Fruit fly (Drosophila melanogaster) whole organism, embryonic: ENCODE measurements around the gene Ntf-2.

ENCODE experiments used
- Ada2b ChIP-seq: fragments of 200-800 bp; sonication (Bioruptor generic); IDR thresholded peaks from 2 replicates; pipeline ENCODE4 v1.3.6; 2022; ENCODE audit warnings: missing biosample characterization, missing genetic modification characterization
- Bdp1 ChIP-seq: fragments of 200-800 bp; sonication (Bioruptor generic); optimal IDR thresholded peaks from 3 replicates; lab custom pipeline; 2016; ENCODE audit warnings: missing biosample characterization, missing genetic modification characterization
- BtbVII ChIP-seq: fragments of 200-800 bp; sonication (Bioruptor generic); optimal IDR thresholded peaks from 3 replicates; lab custom pipeline; 2017; ENCODE audit warnings: missing biosample characterization, mild to moderate bottlenecking, missing genetic modification characterization
- CG10209 ChIP-seq: fragments of 200-800 bp; sonication (Bioruptor generic); optimal IDR thresholded peaks from 3 replicates; lab custom pipeline; 2017; ENCODE audit warnings: missing biosample characterization, mild to moderate bottlenecking, missing genetic modification characterization, missing genetic modification reagents
- CG10267 ChIP-seq: fragments of 200-800 bp; sonication (Bioruptor generic); optimal IDR thresholded peaks from 2 replicates; lab custom pipeline; 2018; ENCODE audit warnings: missing biosample characterization, mild to moderate bottlenecking, missing genetic modification characterization, moderate library complexity
- CG10959 ChIP-seq: fragments of 200-800 bp; sonication (Bioruptor generic); IDR thresholded peaks from 2 replicates; pipeline ENCODE4 v1.3.6; 2022; ENCODE audit warnings: missing biosample characterization, missing genetic modification characterization
- CG12942 ChIP-seq: fragments of 200-800 bp; sonication (Bioruptor generic); optimal IDR thresholded peaks from 3 replicates; lab custom pipeline; 2016; ENCODE audit warnings: missing biosample characterization, missing genetic modification characterization
- CG13424 ChIP-seq: fragments of 200-800 bp; sonication (Bioruptor generic); optimal IDR thresholded peaks from 2 replicates; lab custom pipeline; 2019; ENCODE audit warnings: missing biosample characterization, mild to moderate bottlenecking, missing genetic modification characterization, moderate library complexity
- CG15479 ChIP-seq: fragments of 200-800 bp; sonication (Bioruptor generic); optimal IDR thresholded peaks from 3 replicates; lab custom pipeline; 2019; ENCODE audit warnings: missing biosample characterization, mild to moderate bottlenecking, missing genetic modification characterization, moderate library complexity
- CG18262 ChIP-seq: fragments of 200-800 bp; optimal IDR thresholded peaks from 3 replicates; lab custom pipeline; 2019; ENCODE audit warnings: missing biosample characterization, mild to moderate bottlenecking, missing genetic modification characterization, moderate library complexity
- CG2199 ChIP-seq: fragments of 200-800 bp; sonication (Bioruptor generic); IDR thresholded peaks from 3 replicates; pipeline ENCODE4 v1.3.6; 2022; ENCODE audit warnings: missing biosample characterization, missing genetic modification characterization
- CG2678 ChIP-seq: fragments of 200-800 bp; sonication (Bioruptor generic); optimal IDR thresholded peaks from 3 replicates; lab custom pipeline; 2019; ENCODE audit warnings: missing biosample characterization, mild to moderate bottlenecking, missing genetic modification characterization, moderate library complexity
- CG2889 ChIP-seq: fragments of 200-800 bp; sonication (Bioruptor generic); IDR thresholded peaks from 3 replicates; pipeline ENCODE4 v1.3.6; 2022; ENCODE audit warnings: missing biosample characterization, missing genetic modification characterization
- CG31388 ChIP-seq: fragments of 200-800 bp; sonication (Bioruptor generic); optimal IDR thresholded peaks from 2 replicates; lab custom pipeline; 2016; ENCODE audit warnings: missing biosample characterization, missing genetic modification characterization
- CG3163 ChIP-seq: fragments of 200-800 bp; sonication (Bioruptor generic); optimal IDR thresholded peaks from 3 replicates; lab custom pipeline; 2016; ENCODE audit warnings: missing biosample characterization, missing genetic modification characterization
- CG6813 ChIP-seq: fragments of 200-800 bp; sonication (Bioruptor generic); optimal IDR thresholded peaks from 2 replicates; lab custom pipeline; 2017; ENCODE audit warnings: missing biosample characterization, missing genetic modification characterization, mild to moderate bottlenecking, moderate library complexity, missing genetic modification reagents
- CG6854 ChIP-seq: fragments of 200-800 bp; sonication (Bioruptor generic); optimal IDR thresholded peaks from 3 replicates; lab custom pipeline; 2017; ENCODE audit warnings: missing biosample characterization, mild to moderate bottlenecking, missing genetic modification characterization
- CG7839 ChIP-seq: fragments of 200-800 bp; sonication (Bioruptor generic); optimal IDR thresholded peaks from 3 replicates; lab custom pipeline; 2018; ENCODE audit warnings: missing biosample characterization, mild to moderate bottlenecking, missing genetic modification characterization, moderate library complexity
- CG8388 ChIP-seq: fragments of 200-800 bp; sonication (Bioruptor generic); optimal IDR thresholded peaks from 2 replicates; lab custom pipeline; 2019; ENCODE audit warnings: missing biosample characterization, mild to moderate bottlenecking, missing genetic modification characterization, moderate library complexity
- CrebB ChIP-seq: fragments of 200-800 bp; sonication (Bioruptor generic); optimal IDR thresholded peaks from 3 replicates; lab custom pipeline; 2018; ENCODE audit warnings: missing biosample characterization, mild to moderate bottlenecking, missing genetic modification characterization
- D19A ChIP-seq: fragments of 200-800 bp; optimal IDR thresholded peaks from 3 replicates; lab custom pipeline; 2019; ENCODE audit warnings: missing biosample characterization, mild to moderate bottlenecking, missing genetic modification characterization, moderate library complexity
- Dip3 ChIP-seq: fragments of 200-800 bp; sonication (Bioruptor generic); optimal IDR thresholded peaks from 3 replicates; lab custom pipeline; 2016; ENCODE audit warnings: missing biosample characterization, missing genetic modification characterization
- H2.0 ChIP-seq: fragments of 200-800 bp; sonication (Bioruptor generic); IDR thresholded peaks from 2 replicates; pipeline ENCODE4 v1.3.6; 2022; ENCODE audit warnings: missing biosample characterization, missing genetic modification characterization
- Hey ChIP-seq: fragments of 200-800 bp; sonication (Bioruptor generic); optimal IDR thresholded peaks from 3 replicates; lab custom pipeline; 2018; ENCODE audit warnings: missing biosample characterization, mild to moderate bottlenecking, missing genetic modification characterization
- Mad ChIP-seq: fragments of 200-800 bp; sonication (Bioruptor generic); optimal IDR thresholded peaks from 2 replicates; lab custom pipeline; 2016; ENCODE audit warnings: missing biosample characterization, missing genetic modification characterization
- Meics ChIP-seq: fragments of 200-800 bp; sonication (Bioruptor generic); optimal IDR thresholded peaks from 2 replicates; lab custom pipeline; 2017; ENCODE audit warnings: missing biosample characterization, mild to moderate bottlenecking, missing genetic modification characterization
- Mes4 ChIP-seq: fragments of 200-800 bp; sonication (Bioruptor generic); optimal IDR thresholded peaks from 2 replicates; lab custom pipeline; 2016; ENCODE audit warnings: missing biosample characterization, missing genetic modification characterization
- Oaz ChIP-seq: fragments of 200-800 bp; sonication (Bioruptor generic); IDR thresholded peaks from 2 replicates; pipeline ENCODE4 v1.3.6; 2022; ENCODE audit warnings: missing biosample characterization, missing genetic modification characterization
- Oli ChIP-seq: fragments of 200-800 bp; sonication (Bioruptor generic); optimal IDR thresholded peaks from 2 replicates; lab custom pipeline; 2018; ENCODE audit warnings: missing biosample characterization, mild to moderate bottlenecking, missing genetic modification characterization, moderate library complexity
- Ravus ChIP-seq: fragments of 200-800 bp; sonication (Bioruptor generic); IDR thresholded peaks from 2 replicates; pipeline ENCODE4 v1.3.6; 2022; ENCODE audit warnings: missing biosample characterization, missing genetic modification characterization
- Sin3A ChIP-seq: fragments of >200 bp; optimal IDR thresholded peaks from 2 replicates; lab custom pipeline; 2018
- Sox100B ChIP-seq: fragments of 200-800 bp; sonication (Bioruptor generic); optimal IDR thresholded peaks from 3 replicates; lab custom pipeline; 2018; ENCODE audit warnings: missing biosample characterization, mild to moderate bottlenecking, missing genetic modification characterization
- Sry-β ChIP-seq: fragments of 200-800 bp; sonication (Bioruptor generic); optimal IDR thresholded peaks from 2 replicates; lab custom pipeline; 2018; ENCODE audit warnings: missing biosample characterization, mild to moderate bottlenecking, missing genetic modification characterization, moderate library complexity
- Trl ChIP-seq, 3 experiments: fragments of >200 bp in 2 of 3; fragments of 200-800 bp in 1 of 3; sonication (Bioruptor generic) in 1 of 3; optimal IDR thresholded peaks; 2 replicates in 1 of 3; 3 replicates in 2 of 3; lab custom pipeline; 2016 to 2017; ENCODE audit warnings: missing biosample characterization in 1 of 3, missing genetic modification characterization in 1 of 3
- abd-A ChIP-seq: fragments of 200-800 bp; sonication (Bioruptor generic); optimal IDR thresholded peaks from 3 replicates; lab custom pipeline; 2019; ENCODE audit warnings: missing biosample characterization, mild to moderate bottlenecking, missing genetic modification characterization, moderate library complexity
- az2 ChIP-seq: fragments of 200-800 bp; sonication (Bioruptor generic); optimal IDR thresholded peaks from 3 replicates; lab custom pipeline; 2016; ENCODE audit warnings: missing biosample characterization, missing genetic modification characterization
- btn ChIP-seq: fragments of 200-800 bp; sonication (Bioruptor generic); optimal IDR thresholded peaks from 2 replicates; lab custom pipeline; 2016; ENCODE audit warnings: missing biosample characterization, missing genetic modification characterization
- cas ChIP-seq: fragments of 200-800 bp; sonication (Bioruptor generic); IDR thresholded peaks from 2 replicates; pipeline ENCODE4 v1.3.6; 2022; ENCODE audit warnings: missing biosample characterization, missing genetic modification characterization
- chinmo ChIP-seq: fragments of 200-800 bp; sonication (Bioruptor generic); IDR thresholded peaks from 4 replicates; pipeline ENCODE4 v1.3.6; 2022; ENCODE audit warnings: missing biosample characterization, missing genetic modification characterization; ENCODE audit not compliant: partially characterized antibody
- corto ChIP-seq: fragments of 200-800 bp; sonication (Bioruptor generic); optimal IDR thresholded peaks from 2 replicates; lab custom pipeline; 2016; ENCODE audit warnings: missing biosample characterization, mild to moderate bottlenecking, missing genetic modification characterization, moderate library complexity
- dpn ChIP-seq, 2 experiments: fragments of 200-800 bp; sonication (Bioruptor generic); optimal IDR thresholded peaks; 3 replicates each; lab custom pipeline; 2016; ENCODE audit warnings: missing biosample characterization in 2 of 2, missing genetic modification characterization in 2 of 2
- dysf ChIP-seq: fragments of 200-800 bp; sonication (Bioruptor generic); IDR thresholded peaks from 3 replicates; pipeline ENCODE4 v1.3.6; 2022; ENCODE audit warnings: missing biosample characterization, missing genetic modification characterization
- grn ChIP-seq: fragments of 200-800 bp; sonication (Bioruptor generic); optimal IDR thresholded peaks from 3 replicates; lab custom pipeline; 2017; ENCODE audit warnings: missing biosample characterization, missing genetic modification characterization
- hb ChIP-seq: fragments of 200-800 bp; sonication (Bioruptor generic); IDR thresholded peaks from 3 replicates; pipeline ENCODE4 v1.3.6; 2022; ENCODE audit warnings: missing biosample characterization, missing genetic modification characterization; ENCODE audit not compliant: partially characterized antibody
- hbn ChIP-seq: fragments of 200-800 bp; sonication (Bioruptor generic); IDR thresholded peaks from 2 replicates; pipeline ENCODE4 v1.3.6; 2022; ENCODE audit warnings: missing biosample characterization, missing genetic modification characterization; ENCODE audit not compliant: partially characterized antibody
- kay ChIP-seq: fragments of 200-800 bp; sonication (Bioruptor generic); optimal IDR thresholded peaks from 2 replicates; lab custom pipeline; 2016; ENCODE audit warnings: missing biosample characterization, missing genetic modification characterization
- kni ChIP-seq: fragments of 200-800 bp; sonication (Bioruptor generic); optimal IDR thresholded peaks from 3 replicates; lab custom pipeline; 2017; ENCODE audit warnings: mild to moderate bottlenecking, missing biosample characterization, missing genetic modification reagents, missing genetic modification characterization
- lola ChIP-seq, 3 experiments: fragments of >200 bp in 2 of 3; fragments of 200-800 bp in 1 of 3; sonication (Bioruptor generic) in 1 of 3; optimal IDR thresholded peaks; 2 replicates each; lab custom pipeline; 2017 to 2019; ENCODE audit warnings: missing biosample characterization in 3 of 3, missing genetic modification characterization in 3 of 3, mild to moderate bottlenecking in 1 of 3, moderate library complexity in 1 of 3
- nom ChIP-seq: fragments of 200-800 bp; sonication (Bioruptor generic); optimal IDR thresholded peaks from 2 replicates; lab custom pipeline; 2017; ENCODE audit warnings: missing biosample characterization, missing genetic modification characterization, mild to moderate bottlenecking, moderate library complexity, missing genetic modification reagents
- vfl ChIP-seq: fragments of 200-800 bp; sonication (Bioruptor generic); optimal IDR thresholded peaks from 2 replicates; lab custom pipeline; 2016; ENCODE audit warnings: missing biosample characterization, missing genetic modification characterization

The Ntf-2 gene

dm6 chrX:21071693-21072357, 36.6 kb downstream of the Ntf-2 start:
- TF ChIP-seq CrebB, result no peak
- no peak for TF ChIP-seq corto (GFP tag; lab: Kevin White, UChicago)
- TF ChIP-seq H2.0 (GFP tag; lab: Robert Waterston, UW), result no peak
- TF ChIP-seq CG31388, result no peak
- TF ChIP-seq Meics (GFP tag; lab: Kevin White, UChicago), result no peak
- no peak for TF ChIP-seq Ravus (GFP tag; lab: Robert Waterston, UW)
- TF ChIP-seq CG18262 (tag; lab: Kevin White, UChicago), result no peak
- no peak for TF ChIP-seq Mad (GFP tag; lab: Kevin White, UChicago)
- peak; percentile 74 for TF ChIP-seq nom (GFP tag; lab: Kevin White, UChicago)
- no peak for TF ChIP-seq cas
- no peak for TF ChIP-seq CG12942 (GFP tag; lab: Kevin White, UChicago)
- TF ChIP-seq CG15479 (GFP tag; lab: Kevin White, UChicago), result peak; percentile 44
- TF ChIP-seq kay (GFP tag; lab: Kevin White, UChicago), result no peak
- TF ChIP-seq hbn (GFP tag; lab: Robert Waterston, UW), result no peak
- no peak for TF ChIP-seq D19A (tag; lab: Kevin White, UChicago)
- TF ChIP-seq hb (GFP tag; lab: Robert Waterston, UW), result no peak
- TF ChIP-seq Ada2b (GFP tag; lab: Robert Waterston, UW), result no peak
- TF ChIP-seq abd-A (tag; lab: Kevin White, UChicago), result no peak
- TF ChIP-seq BtbVII (GFP tag; lab: Kevin White, UChicago), result no peak
- no peak for TF ChIP-seq CG10209 (GFP tag; lab: Kevin White, UChicago)
- TF ChIP-seq CG2199 (GFP tag; lab: Robert Waterston, UW), result 0 out of 3 replicates have a peak, but pooled peaks have one; percentile 23
- TF ChIP-seq Mes4, result no peak
- TF ChIP-seq Sin3A (lab: Kevin White, UChicago), result no peak
- TF ChIP-seq btn (GFP tag; lab: Kevin White, UChicago), result no peak
- TF ChIP-seq CG2889 (GFP tag; lab: Robert Waterston, UW), result no peak
- TF ChIP-seq CG8388 (GFP tag; lab: Kevin White, UChicago), result no peak
- peak; percentile 34 for TF ChIP-seq grn
- no peak for TF ChIP-seq Sry-β (GFP tag; lab: Kevin White, UChicago)
- no peak for TF ChIP-seq az2
- 0 out of 4 replicates have a peak, but pooled peaks have one; percentile 43 for TF ChIP-seq chinmo (GFP tag; lab: Robert Waterston, UW)
- no peak for TF ChIP-seq CG6854
- peak; percentile 89 for TF ChIP-seq CG3163 (GFP tag; lab: Kevin White, UChicago)
- TF ChIP-seq CG6813 (GFP tag; lab: Kevin White, UChicago), result no peak
- TF ChIP-seq Trl (optimal IDR thresholded peaks at IDR 0.05; lab: Kevin White, UChicago), result peak; percentile 41 to 66
- no peak for TF ChIP-seq Trl (GFP tag; optimal IDR thresholded peaks at IDR 0.05; lab: Kevin White, UChicago)
- TF ChIP-seq CG10959, result no peak
- no peak for TF ChIP-seq Sox100B (GFP tag; lab: Kevin White, UChicago)
- TF ChIP-seq Oli (tag; lab: Kevin White, UChicago), result no peak
- TF ChIP-seq, all 482 proteins: peak for 7

- TF ChIP-seq CG2678 (tag; lab: Kevin White, UChicago) (peak; percentile 38), CG7839 (tag; lab: Kevin White, UChicago) (peak; percentile 34), Bdp1 (GFP tag; lab: Kevin White, UChicago) (no peak), kni (no peak), Mes4 (no peak), D19A (tag; lab: Kevin White, UChicago) (peak; percentile 11), Dip3 (GFP tag; lab: Kevin White, UChicago) (no peak), Oaz (no peak), dpn (GFP tag; optimal IDR thresholded peaks at IDR 0.05; lab: Kevin White, UChicago) (peak in 1 of 2 experiments; percentile 23), CG13424 (tag; lab: Kevin White, UChicago) (peak; percentile 1), vfl (GFP tag; lab: Kevin White, UChicago) (no peak), dysf (GFP tag; lab: Robert Waterston, UW) (peak; percentile 14; the same call in 1 of the 3 replicates), CG10267 (tag; lab: Kevin White, UChicago) (peak; percentile 14), lola (GFP tag; optimal IDR thresholded peaks at IDR 0.05; lab: Kevin White, UChicago) (no peak), Hey (tag; lab: Kevin White, UChicago) (no peak), Ada2b (GFP tag; lab: Robert Waterston, UW) (peak; percentile 8; the same call in 1 of the 2 replicates)
These were observed 37.7 kb downstream of the Ntf-2 start for dm6 chrX:21072953-21073352.
